Worm (Caenorhabditis elegans): Measurements from ENCODE around the gene lgc-17.

Gene lgc-17

ce11 chrX:12154055-12154898 lies 32.9 kb downstream of the lgc-17 start, which contains the start of gene mfsd-11:
TSS of gene mfsd-11 (minus strand) at chrX:12154105.
- TF ChIP-seq M03D4.4 (tag; optimal IDR thresholded peaks at IDR 0.05), result no peak

ce11 chrX:12158641-12159040 lies 37.3 kb downstream of the lgc-17 start:
- TF ChIP-seq mls-2 (tag; optimal IDR thresholded peaks at IDR 0.05) (no peak), mab-5 (tag; optimal IDR thresholded peaks at IDR 0.05) (no peak), unc-62 (GFP tag; optimal IDR thresholded peaks at IDR 0.05) (peak; percentile 85), unc-120 (tag; optimal IDR thresholded peaks at IDR 0.05; ENCODE audit: poor library complexity, severe bottlenecking) (peak; percentile 39), hlh-1 (tag; optimal IDR thresholded peaks at IDR 0.05) (peak; percentile 70)

- TF ChIP-seq unc-120 (tag; optimal IDR thresholded peaks at IDR 0.05; ENCODE audit: poor library complexity, severe bottlenecking) (no peak), pha-4 (tag; optimal IDR thresholded peaks at IDR 0.05) (peak; percentile 25), ham-2 (GFP tag; optimal IDR thresholded peaks at IDR 0.05) (no peak), unc-62 (GFP tag; optimal IDR thresholded peaks at IDR 0.05) (no peak)
These were observed 38.8 kb downstream of the lgc-17 start, which contains the start of gene F57G12.2 for ce11 chrX:12160002-12160690. TSS of gene F57G12.2 (minus strand) at chrX:12160052.

- TF ChIP-seq nhr-12 (tag; optimal IDR thresholded peaks at IDR 0.05) (no peak), ceh-43 (GFP tag; optimal IDR thresholded peaks at IDR 0.05) (no peak), lsy-2 (tag; optimal IDR thresholded peaks at IDR 0.05) (no peak), hlh-1 (tag; optimal IDR thresholded peaks at IDR 0.05) (no peak), elt-1 (tag; optimal IDR thresholded peaks at IDR 0.05; ENCODE audit: borderline replicate concordance, insufficient read depth) (no peak), mab-5 (tag; optimal IDR thresholded peaks at IDR 0.05) (no peak), ceh-39 (tag; optimal IDR thresholded peaks at IDR 0.05) (no peak)
These were observed 41.3 kb downstream of the lgc-17 start for ce11 chrX:12162659-12163058.

ce11 chrX:12164047-12164446 lies 42.7 kb downstream of the lgc-17 start:
- TF ChIP-seq sptf-1 (tag; optimal IDR thresholded peaks at IDR 0.05) (no peak), M03D4.4 (tag; optimal IDR thresholded peaks at IDR 0.05) (no peak), blmp-1 (tag; optimal IDR thresholded peaks at IDR 0.05) (no peak), ceh-39 (tag; optimal IDR thresholded peaks at IDR 0.05) (no peak), nhr-28 (tag; optimal IDR thresholded peaks at IDR 0.05) (no peak), mls-2 (tag; optimal IDR thresholded peaks at IDR 0.05) (no peak), cnd-1 (tag; optimal IDR thresholded peaks at IDR 0.05) (no peak), drap-1 (GFP tag; optimal IDR thresholded peaks at IDR 0.05) (no peak), lin-32 (GFP tag; optimal IDR thresholded peaks at IDR 0.05) (no peak), nhr-237 (tag; optimal IDR thresholded peaks at IDR 0.05) (no peak), ham-2 (GFP tag; optimal IDR thresholded peaks at IDR 0.05) (no peak), ceh-43 (GFP tag; optimal IDR thresholded peaks at IDR 0.05) (no peak), flh-1 (GFP tag; optimal IDR thresholded peaks at IDR 0.05) (no peak)

- TF ChIP-seq drap-1 (GFP tag; optimal IDR thresholded peaks at IDR 0.05) (no peak), nhr-2 (tag; optimal IDR thresholded peaks at IDR 0.05) (no peak), cnd-1 (tag; optimal IDR thresholded peaks at IDR 0.05) (no peak), ham-2 (GFP tag; optimal IDR thresholded peaks at IDR 0.05) (no peak), lsy-2 (tag; optimal IDR thresholded peaks at IDR 0.05) (no peak), hlh-1 (tag; optimal IDR thresholded peaks at IDR 0.05) (no peak), lin-32 (GFP tag; optimal IDR thresholded peaks at IDR 0.05) (no peak), pha-4 (tag; optimal IDR thresholded peaks at IDR 0.05) (no peak), tbx-8 (GFP tag; optimal IDR thresholded peaks at IDR 0.05) (no peak), sptf-1 (tag; optimal IDR thresholded peaks at IDR 0.05) (no peak), mep-1 (tag; optimal IDR thresholded peaks at IDR 0.05) (no peak), snpc-4 (tag; optimal IDR thresholded peaks at IDR 0.05) (no peak)
These were observed 43.6 kb downstream of the lgc-17 start for ce11 chrX:12164943-12165342.

All from whole organism, mixed stage, embryonic.